Worm (Caenorhabditis elegans): ENCODE results near the gene npp-26.

Gene npp-26

ce11 chrIV:4810377-4810984, 46.0 kb downstream of the npp-26 start, which contains the start of gene eif-1.A (continued):
- TF ChIP-seq pha-4 (GFP tag; IDR thresholded peaks at IDR 0.05) (no peak), pha-4 (tag; optimal IDR thresholded peaks at IDR 0.05) (no peak), cey-2 (tag; optimal IDR thresholded peaks at IDR 0.05; ENCODE audit: borderline replicate concordance, insufficient read depth) (no peak), spr-3 (GFP tag; optimal IDR thresholded peaks at IDR 0.05) (no peak), daf-16 (GFP tag; optimal IDR thresholded peaks at IDR 0.05) (no peak), daf-16 (tag; optimal IDR thresholded peaks at IDR 0.05) (peak; percentile 40), nhr-77 (tag; optimal IDR thresholded peaks at IDR 0.05) (peak; percentile 30), ZK337.2 (GFP tag; IDR thresholded peaks at IDR 0.05) (no peak), ztf-7 (tag; optimal IDR thresholded peaks at IDR 0.05) (no peak), T20F7.1 (GFP tag; optimal IDR thresholded peaks at IDR 0.05) (no peak), ceh-20 (GFP tag; IDR thresholded peaks at IDR 0.05) (no peak), spr-1 (tag; optimal IDR thresholded peaks at IDR 0.05) (no peak), madf-5 (GFP tag; IDR thresholded peaks at IDR 0.05) (no peak), F44E2.7 (GFP tag; IDR thresholded peaks at IDR 0.05) (no peak), php-3 (GFP tag; IDR thresholded peaks at IDR 0.05) (no peak), lin-39 (tag; optimal IDR thresholded peaks at IDR 0.05) (no peak), dpl-1 (GFP tag; optimal IDR thresholded peaks at IDR 0.05) (peak; percentile 47), Y48G9A.11 (GFP tag; IDR thresholded peaks at IDR 0.05) (no peak), egl-27 (tag; optimal IDR thresholded peaks at IDR 0.05) (no peak), snpc-1.2 (GFP tag; IDR thresholded peaks at IDR 0.05) (peak; percentile 24; the same call in 1 of the 2 replicates), gei-8 (GFP tag; optimal IDR thresholded peaks at IDR 0.05) (no peak), mep-1 (tag; optimal IDR thresholded peaks at IDR 0.05) (peak; percentile 61), jun-1 (tag; optimal IDR thresholded peaks at IDR 0.05) (no peak), nhr-102 (tag; optimal IDR thresholded peaks at IDR 0.05) (no peak), zfp-3 (GFP tag; conservative IDR thresholded peaks at IDR 0.05) (no peak), F49E8.2 (tag; optimal IDR thresholded peaks at IDR 0.05; ENCODE audit: borderline replicate concordance) (no peak)

DNA sequence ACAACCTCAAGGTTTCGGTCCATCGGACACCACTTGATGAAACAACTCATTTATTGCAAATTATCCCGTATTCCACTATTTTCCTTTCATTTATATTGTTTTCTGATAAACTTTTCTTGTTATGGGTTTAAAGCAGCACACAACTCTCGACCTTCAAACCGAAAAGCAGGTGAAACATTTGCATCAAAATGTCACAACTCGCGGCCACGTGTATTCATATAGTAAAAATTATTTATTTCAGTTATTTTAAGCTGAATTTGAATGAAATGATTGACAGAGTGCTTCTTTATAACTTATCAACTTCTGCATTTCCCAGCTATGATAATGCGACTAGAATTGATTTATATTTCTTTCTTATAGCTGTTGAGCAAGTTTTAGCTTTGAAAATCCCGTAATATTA, 47.3 kb downstream of the npp-26 start, which contains the start of gene srw-95:
Gene srw-95, plus strand, starts transcription at position 213 of the 400 bp plus-strand sequence.
- TF ChIP-seq ceh-62 (tag; optimal IDR thresholded peaks at IDR 0.05), result no peak
- no peak for TF ChIP-seq nhr-6 (tag; optimal IDR thresholded peaks at IDR 0.05)
- TF ChIP-seq T20F7.1 (GFP tag; optimal IDR thresholded peaks at IDR 0.05), result no peak
- no peak for TF ChIP-seq zag-1 (tag; optimal IDR thresholded peaks at IDR 0.05)
- TF ChIP-seq hmg-1.1 (GFP tag; IDR thresholded peaks at IDR 0.05), result no peak
- peak; percentile 85; the same call in 1 of the 2 replicates for TF ChIP-seq snpc-1.2 (GFP tag; IDR thresholded peaks at IDR 0.05)
- peak; percentile 60 for TF ChIP-seq lin-38 (GFP tag; IDR thresholded peaks at IDR 0.05)
- no peak for TF ChIP-seq egl-27 (tag; optimal IDR thresholded peaks at IDR 0.05)
- peak; percentile 18; the same call in 1 of the 2 replicates for TF ChIP-seq T26A8.4 (GFP tag; IDR thresholded peaks at IDR 0.05)
- TF ChIP-seq F49E8.2 (tag; optimal IDR thresholded peaks at IDR 0.05; ENCODE audit: borderline replicate concordance), result peak; percentile 22
- no peak for TF ChIP-seq R02D3.7 (tag; optimal IDR thresholded peaks at IDR 0.05)
- TF ChIP-seq unc-62 (GFP tag; optimal IDR thresholded peaks at IDR 0.05 in 1 of 2), result peak in 1 of 2 experiments; percentile 36
- TF ChIP-seq unc-62 (tag; optimal IDR thresholded peaks at IDR 0.05), result no peak
- peak in 1 of 2 experiments; percentile 3 for TF ChIP-seq lsy-2 (tag; optimal IDR thresholded peaks at IDR 0.05)
- no peak for TF ChIP-seq nhr-77 (tag; optimal IDR thresholded peaks at IDR 0.05)
- peak; percentile 57; the same call in 1 of the 2 replicates for TF ChIP-seq Y105C5A.15 (GFP tag; IDR thresholded peaks at IDR 0.05)

DNA sequence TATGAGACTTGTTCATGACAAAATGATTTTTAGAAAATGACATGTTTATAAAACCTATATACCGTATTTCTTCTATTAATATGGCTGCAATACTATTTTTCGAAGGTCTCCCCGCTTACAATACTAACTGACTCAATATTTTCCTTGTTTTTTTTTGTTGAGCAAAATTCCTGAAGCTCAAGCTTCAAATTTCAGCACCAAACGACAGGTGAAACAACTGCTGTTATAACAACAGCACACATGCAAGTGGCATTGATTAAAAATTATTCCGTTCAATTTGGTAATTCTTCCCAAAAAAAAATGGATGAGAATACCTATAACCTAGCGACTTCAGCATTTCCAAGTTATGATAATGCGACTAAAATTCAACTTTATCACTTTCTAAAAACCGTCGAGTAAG, 49.7 kb downstream of the npp-26 start, which contains the start of gene srw-94:
Gene srw-94, plus strand, starts transcription at position 301 of the 400 bp plus-strand sequence.
- TF ChIP-seq nhr-10 (tag; optimal IDR thresholded peaks at IDR 0.05), result no peak
- TF ChIP-seq egl-43 (GFP tag; IDR thresholded peaks at IDR 0.05), result no peak
- no peak for TF ChIP-seq mdt-29 (GFP tag; IDR thresholded peaks at IDR 0.05)
- no peak for TF ChIP-seq Y75B8A.6 (GFP tag; IDR thresholded peaks at IDR 0.05)
- no peak for TF ChIP-seq mdl-1 (tag; optimal IDR thresholded peaks at IDR 0.05)
- TF ChIP-seq nhr-28 (tag; optimal IDR thresholded peaks at IDR 0.05), result no peak
- no peak for TF ChIP-seq ZK546.5 (tag; optimal IDR thresholded peaks at IDR 0.05)
- TF ChIP-seq ZK337.2 (GFP tag; IDR thresholded peaks at IDR 0.05), result no peak
- TF ChIP-seq Y5F2A.4 (GFP tag; optimal IDR thresholded peaks at IDR 0.05), result no peak
- no peak for TF ChIP-seq lim-7 (GFP tag; IDR thresholded peaks at IDR 0.05)
- no peak for TF ChIP-seq unc-62 (GFP tag; optimal IDR thresholded peaks at IDR 0.05 in 1 of 2)
- no peak for TF ChIP-seq unc-62 (tag; optimal IDR thresholded peaks at IDR 0.05)
- TF ChIP-seq sdz-12 (GFP tag; optimal IDR thresholded peaks at IDR 0.05), result no peak
- no peak for TF ChIP-seq hif-1 (tag; optimal IDR thresholded peaks at IDR 0.05)
- TF ChIP-seq zip-2 (tag; optimal IDR thresholded peaks at IDR 0.05), result no peak
- no peak for TF ChIP-seq Y48G9A.11 (GFP tag; IDR thresholded peaks at IDR 0.05)
- TF ChIP-seq ztf-11 (tag; optimal IDR thresholded peaks at IDR 0.05), result no peak
